Fruit fly (Drosophila melanogaster): Measurements from ENCODE around the gene Atac3.
A peak's percentile ranks its signal among the peaks of the same experiment; 100 is the strongest.

Gene Atac3

dm6 chr3L:331842-332802 lies 4.3 kb upstream of the Atac3 start, which contains the start of gene mthl9 (continued):
- TF ChIP-seq pum (GFP tag; optimal IDR thresholded peaks at IDR 0.05) = no peak
- peak; percentile 91 for TF ChIP-seq Vsx1 (GFP tag; optimal IDR thresholded peaks at IDR 0.05)
- TF ChIP-seq abd-A (tag; optimal IDR thresholded peaks at IDR 0.05) = no peak
- TF ChIP-seq Atf3 (GFP tag; optimal IDR thresholded peaks at IDR 0.05) = no peak
- no peak for TF ChIP-seq tin (GFP tag; optimal IDR thresholded peaks at IDR 0.05)
- TF ChIP-seq CG10565 (GFP tag; optimal IDR thresholded peaks at IDR 0.05) = no peak
- TF ChIP-seq Dfd (GFP tag; optimal IDR thresholded peaks at IDR 0.05) = no peak
- TF ChIP-seq CG4328 (GFP tag; optimal IDR thresholded peaks at IDR 0.05) = peak; percentile 26
- TF ChIP-seq Kr (GFP tag; optimal IDR thresholded peaks at IDR 0.05) = no peak
- TF ChIP-seq CG6683 (GFP tag; optimal IDR thresholded peaks at IDR 0.05) = no peak
- no peak for TF ChIP-seq gem (tag; optimal IDR thresholded peaks at IDR 0.05)
- TF ChIP-seq unpg (GFP tag; optimal IDR thresholded peaks at IDR 0.05) = no peak
- no peak for TF ChIP-seq Lpt (GFP tag; optimal IDR thresholded peaks at IDR 0.05)
- no peak for TF ChIP-seq CG17912 (GFP tag; optimal IDR thresholded peaks at IDR 0.05)
- no peak for TF ChIP-seq CG18262 (tag; optimal IDR thresholded peaks at IDR 0.05)
- TF ChIP-seq CG12299 (tag; optimal IDR thresholded peaks at IDR 0.05) = no peak
- TF ChIP-seq tgo (GFP tag; IDR thresholded peaks at IDR 0.05) = no peak
- TF ChIP-seq Hr78 (GFP tag; optimal IDR thresholded peaks at IDR 0.05) = no peak
- peak; percentile 33; the same call in 1 of the 2 replicates for TF ChIP-seq rib (GFP tag; IDR thresholded peaks at IDR 0.05)
- no peak for TF ChIP-seq sens-2 (GFP tag; IDR thresholded peaks at IDR 0.05)
- TF ChIP-seq CG2199 (GFP tag; IDR thresholded peaks at IDR 0.05) = no peak
- peak; percentile 41; the same call in 1 of the 2 replicates for TF ChIP-seq CG14441 (GFP tag; IDR thresholded peaks at IDR 0.05)
- TF ChIP-seq CG5245 (GFP tag; optimal IDR thresholded peaks at IDR 0.05) = no peak
- TF ChIP-seq bab2 (GFP tag; optimal IDR thresholded peaks at IDR 0.05) = no peak
- peak; percentile 10 for TF ChIP-seq CG8924 (tag; optimal IDR thresholded peaks at IDR 0.05)
- TF ChIP-seq CG3065 (GFP tag; optimal IDR thresholded peaks at IDR 0.05) = no peak
- TF ChIP-seq Bdp1 (GFP tag; optimal IDR thresholded peaks at IDR 0.05) = peak; percentile 2
- no peak for TF ChIP-seq Asciz (GFP tag; optimal IDR thresholded peaks at IDR 0.05)
- no peak for TF ChIP-seq Antp (GFP tag; optimal IDR thresholded peaks at IDR 0.05)
- peak; percentile 56 for TF ChIP-seq vvl (GFP tag; IDR thresholded peaks at IDR 0.05)
- TF ChIP-seq CG30020 (tag; optimal IDR thresholded peaks at IDR 0.05) = no peak
- TF ChIP-seq tna (GFP tag; IDR thresholded peaks at IDR 0.05; ENCODE audit: partially characterized antibody) = peak; percentile 32; the same call in 1 of the 2 replicates
- TF ChIP-seq trem (tag; optimal IDR thresholded peaks at IDR 0.05) = no peak
- no peak for TF ChIP-seq CG7963 (GFP tag; IDR thresholded peaks at IDR 0.05; ENCODE audit: partially characterized antibody)
- no peak for TF ChIP-seq dimm (GFP tag; IDR thresholded peaks at IDR 0.05)
- TF ChIP-seq CG2712 (tag; optimal IDR thresholded peaks at IDR 0.05) = no peak
- TF ChIP-seq CG2116 (GFP tag; optimal IDR thresholded peaks at IDR 0.05) = peak; percentile 1
- no peak for TF ChIP-seq MESR4 (GFP tag; optimal IDR thresholded peaks at IDR 0.05)
- peak; percentile 29 for TF ChIP-seq lbe (GFP tag; optimal IDR thresholded peaks at IDR 0.05)
- no peak for TF ChIP-seq luna (GFP tag; optimal IDR thresholded peaks at IDR 0.05)
- TF ChIP-seq trh (GFP tag; optimal IDR thresholded peaks at IDR 0.05) = no peak
- TF ChIP-seq Hand (GFP tag; optimal IDR thresholded peaks at IDR 0.05) = peak; percentile 38
- TF ChIP-seq CG31388 (GFP tag; optimal IDR thresholded peaks at IDR 0.05) = no peak
- peak; percentile 49 for TF ChIP-seq Hmr (GFP tag; optimal IDR thresholded peaks at IDR 0.05)
- TF ChIP-seq Neu2 (GFP tag; optimal IDR thresholded peaks at IDR 0.05; ENCODE audit: borderline replicate concordance) = no peak
- no peak for TF ChIP-seq CG3407 (GFP tag; optimal IDR thresholded peaks at IDR 0.05)
- no peak for TF ChIP-seq slou (GFP tag; optimal IDR thresholded peaks at IDR 0.05)
- no peak for TF ChIP-seq CG12071 (GFP tag; optimal IDR thresholded peaks at IDR 0.05)
- no peak for TF ChIP-seq Atf-2 (GFP tag; optimal IDR thresholded peaks at IDR 0.05)
